Fruit fly (Drosophila melanogaster) S2 (cell line): ENCODE measurements around the gene Cpr23B.

Experiments
- CG8478 ChIP-seq: fragments of >200 bp; optimal IDR thresholded peaks from 2 replicates; lab custom pipeline; 2018
- CTCF ChIP-seq, 2 experiments: fragments of >200 bp; optimal IDR thresholded peaks; 2 replicates each; lab custom pipeline; 2018

Gene Cpr23B

DNA sequence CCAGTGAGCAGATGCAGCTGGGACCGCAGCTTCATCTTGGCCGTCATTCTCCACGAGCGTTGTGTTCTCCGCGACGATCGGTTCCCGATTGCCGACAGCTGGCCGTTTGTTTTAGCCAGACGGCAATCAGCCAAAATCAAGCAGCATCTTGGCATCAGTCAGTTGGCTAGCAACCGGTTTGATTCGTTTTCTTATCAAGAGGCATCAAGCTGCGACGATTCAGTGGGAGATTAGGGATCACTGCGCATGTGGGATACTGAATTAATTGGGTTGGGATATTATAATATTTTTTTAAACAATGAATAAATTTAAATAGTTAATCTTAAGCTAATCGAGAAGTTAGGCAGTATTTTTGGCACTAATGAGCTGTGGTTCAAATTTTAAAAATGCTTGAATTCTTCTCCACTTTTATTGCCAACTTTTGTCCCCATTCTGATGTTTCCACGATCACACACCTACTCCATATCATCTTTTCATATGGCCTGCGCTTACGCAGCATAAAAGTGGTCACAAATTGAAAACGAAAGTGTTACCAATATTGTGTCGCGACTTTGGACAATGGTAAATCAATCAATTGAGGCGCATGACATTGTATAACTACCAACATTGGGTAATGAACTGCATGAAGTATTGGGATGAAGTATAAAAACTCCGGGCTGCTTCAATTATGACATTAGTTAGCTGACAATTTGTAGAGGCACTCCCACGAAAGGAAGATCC lies at the start of gene Cpr23B, which contains the start of gene CG3119:
TSS of gene Cpr23B (plus strand) at position 670 of the 720 bp plus-strand sequence.
TSS of gene CG3119 (minus strand) at position 92 of the 720 bp plus-strand sequence.
- TF ChIP-seq CTCF (optimal IDR thresholded peaks at IDR 0.05; lab: Kevin White, UChicago) (no peak), CG8478 (lab: Kevin White, UChicago) (no peak)

DNA sequence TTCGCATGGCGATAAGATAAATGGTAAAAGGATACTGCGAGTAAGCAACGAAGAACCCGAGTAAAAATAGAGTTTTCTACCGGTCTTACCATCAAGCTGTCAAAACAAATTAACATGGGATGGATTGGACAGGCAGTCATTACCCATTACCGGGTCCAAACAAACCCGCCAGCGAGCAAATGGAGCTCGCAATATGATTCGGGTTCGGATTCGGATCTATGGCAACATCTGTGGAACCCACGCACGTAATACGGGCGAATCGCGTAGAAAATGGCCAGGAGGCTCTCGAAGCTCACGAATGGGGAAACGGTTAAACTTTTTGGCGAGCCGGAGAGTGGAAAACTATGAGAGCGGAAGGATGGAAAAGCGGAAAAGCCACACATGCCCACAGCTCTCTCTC lies 41.0 kb upstream of the Cpr23B start:
- TF ChIP-seq CTCF (optimal IDR thresholded peaks at IDR 0.05; lab: Kevin White, UChicago) (no peak), CG8478 (lab: Kevin White, UChicago) (no peak)

DNA sequence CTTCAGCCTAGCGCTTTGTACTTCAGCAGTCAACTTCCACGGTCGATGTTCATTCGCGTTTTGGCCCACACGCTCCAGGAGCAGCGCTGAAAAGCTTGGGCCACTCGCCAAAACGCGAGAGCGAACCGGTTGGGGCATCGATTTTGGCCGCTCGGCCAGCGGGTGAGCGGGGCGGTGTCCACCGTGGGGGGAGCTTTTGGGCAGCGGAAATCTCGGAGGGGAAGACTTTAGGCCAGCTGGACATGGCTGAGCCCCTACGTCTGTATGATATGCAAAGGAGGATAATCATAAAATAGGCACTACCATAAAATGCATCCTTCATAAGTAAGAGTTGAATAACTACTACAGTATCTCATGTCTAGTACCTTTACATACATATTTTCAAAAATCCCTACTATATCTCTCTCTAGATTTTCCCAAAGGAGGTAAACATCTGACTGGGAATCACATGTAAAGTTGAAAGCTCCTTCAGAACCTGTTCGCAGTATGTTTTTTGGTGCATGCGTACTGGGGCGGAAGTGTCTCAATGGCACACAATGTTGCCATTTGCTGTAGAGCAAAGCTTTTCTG lies 38.2 kb upstream of the Cpr23B start, which contains the start of gene Syt1:
TSS of gene Syt1 (minus strand) at position 71 of the 570 bp plus-strand sequence.
- no peak for TF ChIP-seq CTCF (optimal IDR thresholded peaks at IDR 0.05; lab: Kevin White, UChicago)
- no peak for TF ChIP-seq CG8478 (lab: Kevin White, UChicago)

DNA sequence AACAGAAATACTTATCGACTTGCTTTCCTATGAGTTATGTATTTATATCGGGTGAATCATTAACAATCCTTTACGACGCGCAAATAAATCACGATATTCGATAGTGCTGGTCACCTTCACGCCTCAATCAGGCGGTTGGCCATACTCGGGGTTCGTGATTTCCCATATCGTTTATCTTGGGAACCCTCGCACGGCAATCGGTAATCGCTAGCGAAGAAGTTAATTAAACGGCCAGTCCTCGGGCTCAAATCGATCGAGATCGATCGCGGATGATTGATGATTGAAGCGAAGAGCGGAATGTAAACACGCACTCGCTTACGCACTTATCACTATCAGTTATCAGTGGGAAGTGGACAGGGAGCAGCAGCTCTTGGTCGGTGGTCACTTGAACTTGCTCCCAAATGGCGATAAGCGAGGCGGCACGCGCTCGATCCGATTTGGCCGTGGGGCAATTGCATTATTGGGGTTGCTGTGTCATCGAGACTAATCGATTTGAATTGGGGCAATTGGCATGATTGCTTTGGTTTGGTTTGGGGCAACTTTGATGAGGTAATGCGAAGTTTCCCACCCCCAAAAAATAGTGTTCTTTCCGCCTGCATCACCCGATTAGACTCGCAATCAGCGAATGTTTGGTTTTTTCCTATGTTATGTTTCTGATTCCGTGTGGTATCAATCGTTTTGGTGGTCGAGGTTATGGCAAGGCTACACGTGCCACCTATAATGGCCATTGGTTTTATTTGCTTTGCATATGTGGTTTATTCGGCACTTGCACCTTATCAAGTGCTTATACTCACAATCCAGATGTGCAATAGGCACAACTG lies 37.0 kb upstream of the Cpr23B start:
- TF ChIP-seq CG8478 (lab: Kevin White, UChicago) = no peak

DNA sequence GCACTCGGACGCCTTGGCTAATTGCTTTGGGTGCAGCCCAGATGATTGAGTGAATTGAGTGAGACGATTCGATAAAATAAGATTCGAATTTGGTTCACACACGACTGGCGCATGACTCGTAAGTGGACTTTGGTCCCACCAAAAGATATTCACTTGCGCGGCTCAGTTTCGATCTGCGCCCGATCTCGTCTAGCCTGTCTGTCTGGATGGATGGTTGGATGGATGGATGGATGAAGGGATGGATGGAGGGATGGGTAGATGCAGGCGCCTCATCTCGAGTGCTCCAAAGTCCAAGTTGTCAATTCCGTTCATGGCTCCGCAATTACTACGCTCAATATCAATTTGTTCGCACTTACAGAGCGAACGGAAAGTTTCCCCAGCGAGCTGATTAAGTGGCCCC lies 35.7 kb upstream of the Cpr23B start:
- TF ChIP-seq CG8478 (lab: Kevin White, UChicago) (no peak), CTCF (optimal IDR thresholded peaks at IDR 0.05; lab: Kevin White, UChicago) (no peak)

DNA sequence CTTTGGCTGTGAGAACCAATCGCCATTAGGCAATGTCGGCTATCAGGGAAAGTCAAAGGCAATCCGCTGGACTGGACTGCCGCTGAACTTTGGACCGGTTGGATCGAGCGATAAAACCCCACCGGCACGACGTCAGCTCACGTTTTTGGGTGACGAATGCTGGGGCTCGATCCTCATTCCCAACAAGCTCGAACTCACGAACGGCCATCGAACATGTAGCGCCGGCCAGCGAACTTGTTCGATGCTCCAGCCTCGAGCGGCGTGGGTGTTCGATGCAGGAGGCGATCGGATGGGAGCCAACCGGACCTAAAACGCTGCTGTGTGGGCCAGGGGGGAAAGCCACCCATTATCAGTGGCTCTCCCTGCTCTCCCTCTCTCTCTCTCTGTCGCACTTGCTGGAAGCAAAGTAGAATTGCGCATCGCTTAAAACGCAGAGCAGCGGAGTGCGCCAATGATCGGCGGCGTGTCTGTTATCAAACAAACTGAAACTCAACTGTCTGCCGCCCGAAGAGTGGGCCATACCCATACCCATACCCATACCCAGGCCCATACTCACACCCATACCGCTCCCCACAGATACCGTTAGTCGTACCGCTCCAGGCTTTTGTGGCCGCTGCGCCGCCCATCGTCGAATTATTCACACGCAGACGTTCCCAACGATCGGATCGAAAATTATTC lies 33.4 kb upstream of the Cpr23B start, which contains the start of gene daw:
TSS of gene daw (plus strand) at position 628 of the 678 bp plus-strand sequence.
- no peak for TF ChIP-seq CTCF (optimal IDR thresholded peaks at IDR 0.05; lab: Kevin White, UChicago)

DNA sequence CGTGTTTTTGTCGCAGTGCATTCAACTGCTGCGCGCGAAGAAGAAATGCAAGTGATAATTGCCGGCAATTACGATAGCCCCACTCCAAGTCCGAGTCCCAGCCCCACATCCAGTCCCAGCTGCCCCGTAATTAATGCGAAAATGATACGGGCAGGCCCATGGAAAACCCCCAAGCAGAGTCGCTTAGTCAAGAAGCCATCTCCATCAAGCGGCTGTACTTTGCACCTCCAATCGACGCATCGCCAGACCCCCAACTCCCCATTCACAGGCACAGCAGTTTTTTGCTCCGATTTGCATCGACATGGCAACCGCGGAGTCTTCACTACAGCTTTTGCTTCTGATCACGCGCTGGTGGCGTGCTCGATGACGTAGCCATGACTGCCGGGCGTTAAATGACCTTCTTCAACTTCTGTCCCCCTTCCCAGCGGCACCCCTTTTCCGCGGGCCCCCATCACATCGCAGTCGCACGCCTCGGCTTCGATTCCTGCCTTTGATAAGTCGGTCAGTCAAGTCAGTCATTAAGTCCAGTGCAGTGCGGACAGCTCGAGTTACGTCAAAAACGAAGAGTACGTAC lies 31.9 kb upstream of the Cpr23B start:
- TF ChIP-seq CTCF (optimal IDR thresholded peaks at IDR 0.05; lab: Kevin White, UChicago) = no peak
- TF ChIP-seq CG8478 (lab: Kevin White, UChicago) = no peak

DNA sequence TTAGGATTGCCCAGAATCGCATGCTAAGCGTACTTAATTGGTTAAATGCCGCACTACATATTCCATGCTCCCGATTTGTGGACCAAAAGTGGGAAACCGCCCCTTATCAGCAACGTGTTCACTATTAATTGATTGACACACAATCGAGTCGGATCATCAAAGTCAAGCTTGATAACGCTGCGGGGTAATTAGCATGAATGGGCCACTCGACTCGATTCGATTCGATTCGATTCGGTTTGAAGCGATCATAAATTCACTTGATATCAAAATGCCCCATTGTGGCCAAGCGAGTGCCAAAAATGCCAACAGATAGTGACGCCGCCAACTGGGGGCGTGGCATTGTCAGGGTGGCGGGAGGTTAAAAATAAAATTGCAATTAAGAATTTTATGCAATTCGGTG lies 30.6 kb upstream of the Cpr23B start:
- TF ChIP-seq CG8478 (lab: Kevin White, UChicago) = no peak
- TF ChIP-seq CTCF (optimal IDR thresholded peaks at IDR 0.05; lab: Kevin White, UChicago) = no peak

DNA sequence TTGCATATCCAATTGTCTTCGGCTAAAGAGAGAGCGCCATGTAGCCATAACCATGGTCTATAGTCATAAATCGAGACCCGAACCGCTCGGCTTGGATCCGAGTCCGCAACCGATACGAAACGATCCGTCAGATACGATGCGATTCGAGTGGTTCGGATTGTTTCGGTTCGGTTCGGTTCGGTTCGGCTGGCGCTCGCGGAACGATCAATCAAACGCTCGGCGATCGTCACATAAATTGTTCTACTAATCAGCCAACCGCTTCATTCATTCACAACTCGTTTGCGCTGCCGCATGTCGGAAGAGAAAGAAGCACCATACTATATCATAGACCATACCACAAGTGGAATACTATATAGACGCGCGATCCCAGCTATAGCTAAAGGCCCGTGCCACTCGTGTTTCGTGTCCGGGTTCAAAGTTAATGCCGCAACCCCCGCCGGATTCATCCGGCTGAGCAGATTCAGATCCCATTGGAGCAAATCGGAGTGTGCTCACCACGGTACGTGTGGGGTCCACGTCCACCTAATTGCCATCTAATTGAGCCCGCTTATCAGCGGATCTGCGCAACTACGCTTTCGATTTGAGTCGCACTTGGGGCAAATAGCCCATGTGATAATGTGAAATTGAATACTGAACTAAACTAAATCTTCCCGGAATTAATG lies 30.0 kb upstream of the Cpr23B start:
- TF ChIP-seq CTCF (optimal IDR thresholded peaks at IDR 0.05; lab: Kevin White, UChicago) = no peak
- TF ChIP-seq CG8478 (lab: Kevin White, UChicago) = no peak

DNA sequence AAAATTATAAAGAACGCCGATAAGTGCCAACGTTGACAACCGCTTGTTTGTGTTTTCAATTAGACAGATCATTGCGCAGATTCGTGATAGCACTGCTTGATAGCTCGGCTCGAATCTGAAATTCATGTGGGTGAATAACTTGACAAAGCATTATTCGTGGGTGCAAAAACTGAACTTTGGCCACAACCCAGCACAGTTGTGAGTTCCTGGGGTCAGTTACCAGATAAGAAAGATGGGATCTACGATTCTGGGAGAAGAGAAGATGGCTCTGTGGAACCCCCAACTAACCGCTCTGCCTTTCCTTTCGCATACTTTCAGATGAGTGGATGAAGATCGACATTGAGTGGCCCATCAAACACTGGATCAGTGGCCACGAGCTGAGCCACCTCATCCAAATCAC lies 27.4 kb upstream of the Cpr23B start:
- TF ChIP-seq CG8478 (lab: Kevin White, UChicago) (no peak), CTCF (optimal IDR thresholded peaks at IDR 0.05; lab: Kevin White, UChicago) (no peak)

DNA sequence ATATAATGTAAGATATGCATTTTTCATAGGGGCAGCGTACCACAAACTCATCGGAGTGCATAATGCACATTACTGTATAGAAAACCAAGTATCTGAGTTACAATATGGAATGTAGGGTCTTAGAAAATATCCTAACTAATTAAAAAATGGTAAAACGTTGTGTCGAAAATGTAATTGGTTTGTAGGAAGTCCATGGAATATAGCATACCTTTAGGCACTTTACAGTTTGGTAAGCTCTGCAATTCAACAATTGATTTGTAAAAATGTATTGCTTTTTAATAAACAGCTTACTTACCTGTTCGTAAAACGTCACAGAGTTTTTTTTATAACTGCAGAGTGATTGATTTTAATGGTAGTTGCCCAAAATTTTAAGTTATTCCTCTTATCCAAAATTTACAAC lies 26.1 kb upstream of the Cpr23B start, which contains the start of gene CG2964:
TSS of gene CG2964 (plus strand) at position 301 of the 400 bp plus-strand sequence.
- TF ChIP-seq CG8478 (lab: Kevin White, UChicago) (no peak), CTCF (optimal IDR thresholded peaks at IDR 0.05; lab: Kevin White, UChicago) (no peak)

DNA sequence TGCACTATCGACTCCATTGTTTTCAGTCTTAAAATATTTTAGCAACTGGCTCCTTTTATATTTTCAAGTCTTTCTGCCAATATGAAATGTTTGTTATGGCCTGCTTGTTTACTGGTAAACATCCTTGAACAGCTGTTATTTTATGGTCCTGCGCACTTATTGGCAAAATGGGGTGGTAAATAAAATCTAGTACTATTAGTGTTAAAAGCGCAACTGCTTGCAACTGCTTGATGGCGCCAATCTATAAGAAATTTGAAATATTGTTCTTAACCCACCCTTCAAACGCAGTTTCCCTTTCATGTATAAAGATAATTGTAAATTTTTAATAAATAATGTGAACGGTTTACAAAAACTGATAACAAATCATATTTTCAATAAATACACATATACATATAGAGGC lies 22.5 kb upstream of the Cpr23B start, which contains the start of gene G6P:
TSS of gene G6P (minus strand) at position 88 of the 400 bp plus-strand sequence.
- TF ChIP-seq CTCF (optimal IDR thresholded peaks at IDR 0.05; lab: Kevin White, UChicago) (no peak), CG8478 (lab: Kevin White, UChicago) (no peak)

DNA sequence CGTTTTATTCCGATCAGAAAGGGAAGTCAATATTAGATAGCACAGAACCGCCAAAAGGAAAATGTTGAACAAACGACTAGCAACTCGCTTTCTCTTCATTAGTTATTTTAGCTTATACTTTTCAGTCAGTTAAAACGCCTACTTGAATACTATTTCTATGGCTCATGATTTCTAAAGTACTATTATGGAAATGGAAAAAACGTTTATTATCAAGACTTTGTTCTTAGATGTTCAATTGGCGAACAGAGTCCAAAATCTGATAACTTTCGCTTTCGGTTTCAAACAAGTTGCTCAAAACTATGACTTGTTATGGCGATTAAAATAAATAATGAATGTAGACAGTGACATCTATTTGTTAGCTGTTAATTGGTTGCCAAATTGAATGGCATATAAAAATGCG lies 12.8 kb upstream of the Cpr23B start, which contains the start of gene CG3123:
TSS of gene CG3123 (minus strand) at position 101 of the 400 bp plus-strand sequence.
- no peak for TF ChIP-seq CG8478 (lab: Kevin White, UChicago)
- no peak for TF ChIP-seq CTCF (optimal IDR thresholded peaks at IDR 0.05; lab: Kevin White, UChicago)
